Worm (Caenorhabditis elegans) whole organism, L2 larva: Measurements from ENCODE around the gene F44G4.6.

Experiments used
- C34F6.9 ChIP-seq: fragments of 150-350 bp; optimal IDR thresholded peaks from 2 replicates; lab custom pipeline; 2014; ENCODE audit warnings: missing biosample characterization, missing genetic modification characterization
- F13H6.1 ChIP-seq: sonication (generic microtip); optimal IDR thresholded peaks from 2 replicates; lab custom pipeline; 2016; ENCODE audit warnings: missing genetic modification characterization, missing compliant biosample characterization
- R02D3.7 ChIP-seq: fragments of 150-350 bp; optimal IDR thresholded peaks from 2 replicates; lab custom pipeline; 2014; ENCODE audit warnings: missing biosample characterization, missing genetic modification characterization
- Y55F3AM.14 ChIP-seq: fragments of 200-800 bp; sonication (Bioruptor generic); optimal IDR thresholded peaks from 2 replicates; lab custom pipeline; 2018; ENCODE audit warnings: mild to moderate bottlenecking, missing genetic modification characterization, missing compliant biosample characterization
- ZK546.5 ChIP-seq: sonication (generic microtip); optimal IDR thresholded peaks from 2 replicates; lab custom pipeline; 2017; ENCODE audit warnings: missing biosample characterization, missing genetic modification characterization
- aly-2 ChIP-seq: fragments of 150-350 bp; optimal IDR thresholded peaks from 2 replicates; lab custom pipeline; 2014; ENCODE audit warnings: missing biosample characterization, missing genetic modification characterization
- ama-1 ChIP-seq: fragments of 150-350 bp; optimal IDR thresholded peaks from 2 replicates; lab custom pipeline; 2018; ENCODE audit warnings: inconsistent platforms
- blmp-1 ChIP-seq: sonication (generic microtip); optimal IDR thresholded peaks from 2 replicates; lab custom pipeline; 2017; ENCODE audit warnings: missing genetic modification characterization, mild to moderate bottlenecking, missing compliant biosample characterization, antibody characterized with exemption, moderate library complexity; ENCODE audit not compliant: insufficient read depth
- ceh-16 ChIP-seq: fragments of 150-350 bp; optimal IDR thresholded peaks from 2 replicates; lab custom pipeline; 2014; ENCODE audit warnings: missing biosample characterization, missing genetic modification characterization
- ceh-82 ChIP-seq: fragments of 150-350 bp; optimal IDR thresholded peaks from 2 replicates; lab custom pipeline; 2014; ENCODE audit warnings: missing biosample characterization, missing genetic modification characterization
- crh-2 ChIP-seq: sonication (generic microtip); optimal IDR thresholded peaks from 2 replicates; lab custom pipeline; 2017; ENCODE audit warnings: missing biosample characterization, missing genetic modification characterization
- dmd-4 ChIP-seq: sonication (generic microtip); optimal IDR thresholded peaks from 2 replicates; lab custom pipeline; 2017; ENCODE audit warnings: missing biosample characterization, missing genetic modification characterization
- egl-27 ChIP-seq: sonication (generic microtip); optimal IDR thresholded peaks from 3 replicates; lab custom pipeline; 2017; ENCODE audit warnings: missing biosample characterization, missing genetic modification reagents, missing genetic modification characterization
- elt-3 ChIP-seq: sonication (generic microtip); optimal IDR thresholded peaks from 2 replicates; lab custom pipeline; 2017; ENCODE audit warnings: missing biosample characterization, missing genetic modification characterization
- gmeb-1 ChIP-seq: fragments of 150-350 bp; optimal IDR thresholded peaks from 2 replicates; lab custom pipeline; 2014; ENCODE audit warnings: missing biosample characterization, missing genetic modification characterization
- lin-13 ChIP-seq: fragments of 150-350 bp; optimal IDR thresholded peaks from 2 replicates; lab custom pipeline; 2014; ENCODE audit warnings: missing biosample characterization, missing genetic modification reagents, missing genetic modification characterization
- lin-39 ChIP-seq: fragments of 150-350 bp; optimal IDR thresholded peaks from 2 replicates; lab custom pipeline; 2014; ENCODE audit warnings: missing biosample characterization, missing genetic modification reagents, missing genetic modification characterization
- mab-5 ChIP-seq: fragments of 150-350 bp; optimal IDR thresholded peaks from 2 replicates; lab custom pipeline; 2014; ENCODE audit warnings: missing biosample characterization, missing genetic modification characterization
- mbf-1 ChIP-seq: sonication (generic microtip); optimal IDR thresholded peaks from 2 replicates; lab custom pipeline; 2017; ENCODE audit warnings: missing biosample characterization, missing genetic modification characterization
- mdl-1 ChIP-seq, 2 experiments: fragments of 150-350 bp in 1 of 2; sonication (generic microtip) in 1 of 2; optimal IDR thresholded peaks; 2 replicates each; lab custom pipeline; 2017; ENCODE audit warnings: missing biosample characterization in 2 of 2, missing genetic modification characterization in 2 of 2
- nhr-129 ChIP-seq: fragments of 150-350 bp; optimal IDR thresholded peaks from 2 replicates; lab custom pipeline; 2014; ENCODE audit warnings: missing biosample characterization, missing genetic modification characterization
- nhr-23 ChIP-seq: fragments of 150-350 bp; optimal IDR thresholded peaks from 2 replicates; lab custom pipeline; 2014; ENCODE audit warnings: missing biosample characterization, missing genetic modification reagents, missing genetic modification characterization
- nhr-25 ChIP-seq: fragments of 150-350 bp; sonication (generic microtip); optimal IDR thresholded peaks from 3 replicates; lab custom pipeline; 2014; ENCODE audit warnings: missing biosample characterization, missing genetic modification characterization
- nhr-6 ChIP-seq: fragments of 150-350 bp; optimal IDR thresholded peaks from 2 replicates; lab custom pipeline; 2014; ENCODE audit warnings: missing biosample characterization, missing genetic modification characterization
- nhr-77 ChIP-seq: fragments of 150-350 bp; optimal IDR thresholded peaks from 2 replicates; lab custom pipeline; 2014; ENCODE audit warnings: missing biosample characterization, missing genetic modification characterization
- sem-4 ChIP-seq: fragments of 150-350 bp; optimal IDR thresholded peaks from 2 replicates; lab custom pipeline; 2014; ENCODE audit warnings: missing biosample characterization, missing genetic modification reagents, missing genetic modification characterization
- skn-1 ChIP-seq: sonication (generic microtip); optimal IDR thresholded peaks from 2 replicates; lab custom pipeline; 2017; ENCODE audit warnings: missing biosample characterization, missing genetic modification characterization
- sma-3 ChIP-seq: sonication (generic microtip); optimal IDR thresholded peaks from 2 replicates; lab custom pipeline; 2016; ENCODE audit warnings: missing genetic modification reagents, missing genetic modification characterization, missing compliant biosample characterization
- sma-9 ChIP-seq, 2 experiments: fragments of 150-350 bp in 1 of 2; sonication (generic microtip) in 1 of 2; optimal IDR thresholded peaks; 2 replicates each; lab custom pipeline; 2014 to 2016; ENCODE audit warnings: missing genetic modification characterization in 2 of 2, mild to moderate bottlenecking in 1 of 2, missing biosample characterization in 1 of 2, missing compliant biosample characterization in 1 of 2, missing genetic modification reagents in 1 of 2, moderate library complexity in 1 of 2
- snpc-4 ChIP-seq: fragments of 150-350 bp; optimal IDR thresholded peaks from 2 replicates; lab custom pipeline; 2014; ENCODE audit warnings: missing biosample characterization, missing genetic modification characterization
- unc-39 ChIP-seq: fragments of 150-350 bp; optimal IDR thresholded peaks from 2 replicates; lab custom pipeline; 2014; ENCODE audit warnings: missing biosample characterization, missing genetic modification characterization
- unc-55 ChIP-seq: fragments of 150-350 bp; sonication (generic microtip); optimal IDR thresholded peaks from 3 replicates; lab custom pipeline; 2014; ENCODE audit warnings: missing biosample characterization, missing genetic modification reagents, missing genetic modification characterization
- unc-62 ChIP-seq: fragments of 150-350 bp; optimal IDR thresholded peaks from 2 replicates; lab custom pipeline; 2014; ENCODE audit warnings: missing biosample characterization, missing genetic modification reagents, missing genetic modification characterization
- zag-1 ChIP-seq: fragments of 150-350 bp; optimal IDR thresholded peaks from 2 replicates; lab custom pipeline; 2014; ENCODE audit warnings: missing biosample characterization, missing genetic modification characterization
- ztf-1 ChIP-seq: fragments of 200-800 bp; sonication (Bioruptor generic); conservative IDR thresholded peaks from 2 replicates; pipeline ENCODE4 v1.3.6; 2022; ENCODE audit warnings: missing genetic modification characterization, missing compliant biosample characterization
- ztf-11 ChIP-seq: sonication (generic microtip); optimal IDR thresholded peaks from 2 replicates; lab custom pipeline; 2017; ENCODE audit warnings: missing biosample characterization, missing genetic modification characterization
- ztf-4 ChIP-seq: fragments of 150-350 bp; optimal IDR thresholded peaks from 2 replicates; lab custom pipeline; 2014; ENCODE audit warnings: missing biosample characterization, missing genetic modification characterization

The F44G4.6 gene

DNA sequence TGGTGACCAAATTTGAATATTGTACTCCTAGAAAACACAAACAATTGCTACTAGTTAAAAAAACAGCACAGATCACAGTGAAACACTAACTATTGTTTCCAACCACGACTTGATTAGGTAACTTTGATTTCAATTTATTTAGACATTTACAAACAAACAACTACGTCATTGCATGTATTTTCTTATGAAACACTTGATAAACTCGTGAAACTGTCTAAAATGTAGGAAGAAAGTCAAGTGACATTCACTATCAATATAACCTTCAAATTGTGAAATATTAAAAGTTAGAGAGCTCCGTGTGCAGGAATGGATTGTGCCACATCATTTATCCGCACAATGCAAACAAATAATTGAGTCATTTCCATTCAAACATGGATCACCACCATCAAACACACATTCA is 11.3 kb downstream of the F44G4.6 start:
- no peak for TF ChIP-seq unc-62
- TF ChIP-seq mbf-1: no peak
- no peak for TF ChIP-seq nhr-6 (tag; lab: Kevin White, UChicago)
- TF ChIP-seq skn-1 (tag; lab: Kevin White, UChicago): no peak
- no peak for TF ChIP-seq blmp-1 (tag; lab: Kevin White, UChicago)
- no peak for TF ChIP-seq snpc-4 (tag; lab: Kevin White, UChicago)
- TF ChIP-seq ztf-1 (GFP tag; lab: Robert Waterston, UW): no peak
- TF ChIP-seq ztf-11 (tag; lab: Kevin White, UChicago): no peak
- no peak for TF ChIP-seq elt-3 (tag; lab: Kevin White, UChicago)

DNA sequence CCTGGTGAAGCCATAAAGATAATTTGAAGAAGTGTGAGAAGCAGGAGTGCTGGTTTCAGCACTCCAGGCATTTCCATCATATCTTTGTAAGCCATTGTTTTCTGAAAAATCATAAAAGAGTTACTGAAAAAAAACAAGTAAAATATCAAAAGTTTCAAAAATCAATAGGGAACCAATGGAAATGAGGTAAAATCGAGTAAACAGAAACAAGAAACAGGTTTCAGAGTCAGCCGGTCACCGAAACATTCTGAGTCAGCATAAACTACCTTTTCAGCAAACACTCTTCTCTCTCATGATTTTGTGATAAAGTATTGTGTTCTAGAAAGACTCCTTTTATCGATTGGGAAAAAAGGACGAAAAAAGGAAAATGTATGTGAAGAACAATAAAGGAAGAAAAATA is 12.1 kb downstream of the F44G4.6 start, which contains the start of gene C18E9.9:
C18E9.9 (minus strand) TSS at position 101 of the 400 bp plus-strand sequence.
- no peak for TF ChIP-seq nhr-25 (tag; lab: Kevin White, UChicago)
- TF ChIP-seq ztf-11 (tag; lab: Kevin White, UChicago): no peak
- TF ChIP-seq sma-3 (GFP tag; lab: Kevin White, UChicago): no peak
- no peak for TF ChIP-seq lin-39 (tag; lab: Kevin White, UChicago)
- no peak for TF ChIP-seq ZK546.5
- no peak for TF ChIP-seq ama-1 (lab: Kevin White, UChicago)

DNA sequence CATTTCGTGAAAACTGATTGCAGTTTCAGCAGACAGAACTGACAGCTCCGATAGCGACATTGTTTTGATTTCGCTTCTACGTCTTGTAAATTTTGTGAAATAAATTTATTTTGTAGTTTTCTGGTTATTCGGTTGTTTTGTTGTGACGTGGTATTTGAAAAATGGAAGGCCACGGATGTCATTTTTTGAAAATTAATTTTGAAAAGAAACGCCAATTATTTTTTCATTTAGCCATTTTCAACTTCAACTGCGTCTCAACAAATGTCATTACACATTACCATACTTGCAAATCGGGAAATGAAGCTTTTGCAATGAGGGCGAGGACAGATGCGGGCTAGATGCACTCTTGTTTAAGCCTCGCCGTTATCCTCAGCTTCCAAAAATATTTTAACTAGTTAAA is 13.6 kb downstream of the F44G4.6 start, which contains the start of gene C18E9.8:
C18E9.8 (minus strand) TSS at position 101 of the 400 bp plus-strand sequence.
- TF ChIP-seq sma-9 (GFP tag; optimal IDR thresholded peaks at IDR 0.05; lab: Kevin White, UChicago): no peak
- TF ChIP-seq sma-9 (tag; optimal IDR thresholded peaks at IDR 0.05; lab: Kevin White, UChicago): no peak
- TF ChIP-seq unc-39: no peak
- TF ChIP-seq nhr-23: no peak
- no peak for TF ChIP-seq mbf-1
- TF ChIP-seq nhr-129 (tag; lab: Kevin White, UChicago): peak; percentile 7
- TF ChIP-seq lin-39 (tag; lab: Kevin White, UChicago): no peak

DNA sequence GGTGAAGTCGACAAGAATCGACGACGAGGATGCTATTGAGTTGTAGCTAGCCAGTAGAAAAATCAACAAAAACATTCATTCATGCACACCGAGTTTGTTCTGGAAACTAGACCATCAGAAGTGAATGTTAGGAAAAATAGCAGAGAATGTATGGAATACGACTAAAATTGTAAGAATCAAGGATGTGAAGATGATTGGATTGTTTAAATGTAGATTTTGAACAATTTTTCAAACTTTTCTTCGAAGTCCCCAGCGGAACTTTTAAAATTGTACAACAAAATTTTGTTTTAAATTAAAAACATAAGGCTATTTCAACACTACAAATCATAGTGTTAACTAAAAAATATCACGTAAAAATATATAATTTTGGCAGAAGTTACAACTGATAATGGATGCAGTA is 18.9 kb downstream of the F44G4.6 start, which contains the start of gene C18E9.7:
C18E9.7 (minus strand) TSS at position 101 of the 400 bp plus-strand sequence.
- TF ChIP-seq aly-2 (tag; lab: Kevin White, UChicago) (no peak), ztf-1 (GFP tag; lab: Robert Waterston, UW) (no peak), dmd-4 (tag; lab: Kevin White, UChicago) (no peak), ceh-16 (tag; lab: Kevin White, UChicago) (no peak), unc-39 (no peak), Y55F3AM.14 (GFP tag; lab: Kevin White, UChicago) (no peak), F13H6.1 (tag; lab: Kevin White, UChicago) (no peak), ztf-4 (tag; lab: Kevin White, UChicago) (no peak), crh-2 (tag; lab: Kevin White, UChicago) (no peak), lin-39 (tag; lab: Kevin White, UChicago) (no peak)

DNA sequence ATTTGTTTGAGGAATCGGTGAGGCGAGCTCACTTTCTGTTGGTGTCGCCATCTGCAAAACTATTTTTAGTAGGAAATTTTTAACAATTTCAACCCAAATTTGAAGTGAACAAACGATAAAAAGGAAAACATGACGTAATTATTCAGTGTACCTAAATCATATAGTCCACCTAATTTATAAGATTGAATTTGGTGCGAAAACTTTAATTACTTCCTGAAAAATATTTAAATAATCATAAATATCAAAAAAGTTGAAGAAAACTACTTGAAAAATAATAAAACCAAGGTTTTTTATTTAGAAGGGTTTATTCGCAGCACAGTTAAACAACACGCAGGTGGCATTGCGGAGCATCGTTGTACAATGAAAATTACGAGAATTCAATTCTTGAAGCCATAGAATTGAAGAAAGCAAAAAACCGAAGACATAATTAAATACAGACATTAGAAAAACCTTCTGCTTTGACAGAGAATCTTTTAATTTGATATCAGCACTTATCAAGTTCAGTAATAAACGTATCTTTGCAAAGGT is 28.0 kb downstream of the F44G4.6 start, which contains the start of gene tomm-40:
tomm-40 (minus strand) TSS at position 51 of the 528 bp plus-strand sequence.
- TF ChIP-seq dmd-4 (tag; lab: Kevin White, UChicago): no peak
- TF ChIP-seq mab-5 (tag; lab: Kevin White, UChicago): no peak
- no peak for TF ChIP-seq ama-1 (lab: Kevin White, UChicago)
- peak; percentile 39 for TF ChIP-seq C34F6.9 (tag; lab: Kevin White, UChicago)
- peak; percentile 37 for TF ChIP-seq unc-55 (GFP tag; lab: Kevin White, UChicago)

DNA sequence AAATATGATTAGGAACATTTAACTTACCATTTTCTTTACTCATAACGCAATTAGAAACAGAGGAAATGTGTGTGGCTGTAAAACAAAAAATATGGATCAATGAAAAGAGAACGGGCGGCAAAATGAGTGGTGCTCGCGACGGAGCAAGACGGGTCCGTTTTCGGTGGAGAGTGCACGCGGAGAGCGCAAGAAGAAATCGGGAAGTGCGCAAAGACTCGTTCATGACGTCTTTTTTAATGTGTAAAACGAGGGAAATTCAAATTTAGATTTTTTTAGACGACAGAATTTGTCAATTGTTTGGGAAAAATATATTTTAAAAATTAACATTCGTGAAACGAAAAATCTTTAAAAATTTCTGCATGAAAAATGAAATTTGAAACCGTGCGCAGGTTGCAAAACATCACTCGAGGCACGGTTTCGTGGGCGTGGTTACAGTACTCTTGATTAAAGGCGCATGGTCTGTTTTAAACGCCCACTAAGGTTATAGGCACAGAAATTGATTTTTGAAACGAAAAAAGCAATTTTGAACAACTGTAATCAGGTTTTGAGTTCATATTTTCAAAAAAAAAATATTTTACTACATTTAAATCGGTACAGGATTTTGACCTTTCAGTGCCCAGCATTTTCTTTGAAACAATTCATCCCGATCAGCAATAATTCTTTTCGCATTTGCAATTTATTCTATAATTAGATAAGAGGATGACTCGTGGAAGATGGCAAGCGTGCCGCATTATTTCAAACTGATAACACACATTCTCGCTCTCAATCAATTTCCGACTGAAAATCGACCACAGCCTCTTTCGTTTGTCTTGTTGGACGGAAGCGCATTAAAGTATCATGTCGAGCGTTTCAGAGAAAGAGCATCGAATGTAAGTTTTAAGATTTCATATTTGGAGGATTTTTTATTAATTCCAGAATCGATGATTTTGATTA is 32.1 kb downstream of the F44G4.6 start, which contains the start of the genes szy-20 and C18E9.5:
szy-20 (minus strand) TSS at position 83 of the 933 bp plus-strand sequence.
C18E9.5 (plus strand) TSS at position 730 of the 933 bp plus-strand sequence.
- peak; percentile 82 for TF ChIP-seq lin-13
- peak; percentile 26 for TF ChIP-seq snpc-4 (tag; lab: Kevin White, UChicago)
- peak; percentile 63 for TF ChIP-seq R02D3.7
- TF ChIP-seq zag-1 (tag; lab: Kevin White, UChicago): peak; percentile 73
- peak; percentile 71 for TF ChIP-seq egl-27 (tag; lab: Kevin White, UChicago)
- no peak for TF ChIP-seq ztf-11 (tag; lab: Kevin White, UChicago)
- peak in 1 of 2 experiments; percentile 23 for TF ChIP-seq mdl-1 (tag; optimal IDR thresholded peaks at IDR 0.05; lab: Kevin White, UChicago)
- peak; percentile 96 for TF ChIP-seq gmeb-1
- no peak for TF ChIP-seq nhr-23
- no peak for TF ChIP-seq unc-62
- peak; percentile 59 for TF ChIP-seq sma-3 (GFP tag; lab: Kevin White, UChicago)
- no peak for TF ChIP-seq lin-39 (tag; lab: Kevin White, UChicago)
- TF ChIP-seq nhr-77 (tag; lab: Kevin White, UChicago): no peak
- TF ChIP-seq sem-4 (tag; lab: Kevin White, UChicago): peak; percentile 1
- no peak for TF ChIP-seq ama-1 (lab: Kevin White, UChicago)
- no peak for TF ChIP-seq Y55F3AM.14 (GFP tag; lab: Kevin White, UChicago)
- TF ChIP-seq crh-2 (tag; lab: Kevin White, UChicago): peak; percentile 75
- no peak for TF ChIP-seq blmp-1 (tag; lab: Kevin White, UChicago)
- TF ChIP-seq C34F6.9 (tag; lab: Kevin White, UChicago): peak; percentile 90
- TF ChIP-seq nhr-25 (tag; lab: Kevin White, UChicago): peak; percentile 81
- TF ChIP-seq F13H6.1 (tag; lab: Kevin White, UChicago): peak; percentile 83
- no peak for TF ChIP-seq ceh-82 (tag; lab: Kevin White, UChicago)
